Worm (Caenorhabditis elegans): ENCODE results near the gene unc-16.

- TF ChIP-seq unc-62 (GFP tag; optimal IDR thresholded peaks at IDR 0.05), result no peak
- no peak for TF ChIP-seq mab-5 (tag; optimal IDR thresholded peaks at IDR 0.05)
- TF ChIP-seq elt-3 (tag; optimal IDR thresholded peaks at IDR 0.05), result no peak
- peak; percentile 11 for TF ChIP-seq ces-1 (GFP tag; optimal IDR thresholded peaks at IDR 0.05)
- no peak for TF ChIP-seq nhr-76 (tag; optimal IDR thresholded peaks at IDR 0.05)
- TF ChIP-seq ztf-11 (tag; optimal IDR thresholded peaks at IDR 0.05), result no peak
- no peak for TF ChIP-seq nhr-237 (tag; optimal IDR thresholded peaks at IDR 0.05)
- TF ChIP-seq lsy-2 (tag; optimal IDR thresholded peaks at IDR 0.05), result no peak
- no peak for TF ChIP-seq lin-13 (tag; optimal IDR thresholded peaks at IDR 0.05)
- TF ChIP-seq mep-1 (tag; optimal IDR thresholded peaks at IDR 0.05), result peak; percentile 35
- TF ChIP-seq ceh-83 (GFP tag; optimal IDR thresholded peaks at IDR 0.05), result no peak
- no peak for TF ChIP-seq M03D4.4 (tag; optimal IDR thresholded peaks at IDR 0.05)
Observed at ce11 chrIII:9580039-9580891, 34.2 kb downstream of the unc-16 start, which contains the start of gene ced-7.

Measured in whole organism, mixed stage, embryonic.